Worm (Caenorhabditis elegans): ENCODE data around the gene srh-18.
A peak's percentile ranks its signal among the peaks of the same experiment; 100 is the strongest.

Gene srh-18

DNA sequence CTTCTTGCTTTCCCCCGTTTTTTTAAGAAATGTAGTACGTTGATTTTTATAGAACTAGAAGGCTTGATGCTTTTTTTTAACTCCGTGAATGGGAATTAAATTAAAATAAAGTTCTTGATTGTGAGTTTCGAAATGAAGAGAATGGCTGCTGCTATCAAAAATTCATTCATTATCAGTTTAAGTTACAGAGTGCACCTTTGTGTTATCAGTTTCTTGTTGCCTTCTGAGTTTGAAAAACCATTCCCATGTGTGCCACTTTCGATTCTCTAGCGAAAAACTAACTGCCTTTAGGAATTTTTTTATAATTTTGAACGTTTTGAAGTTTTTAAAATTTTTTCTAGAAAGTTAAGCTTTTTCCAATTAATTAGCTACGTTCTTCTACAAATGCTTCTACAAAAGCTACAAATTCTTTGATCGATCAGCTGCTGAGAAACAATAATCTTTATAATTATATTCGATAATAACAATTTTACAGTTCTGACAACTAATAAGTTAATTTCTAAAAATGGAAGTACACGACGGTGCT is 13.5 kb upstream of the srh-18 start, which contains the start of gene C26E1.2:
Gene C26E1.2, plus strand, starts transcription at position 476 of the 526 bp plus-strand sequence.
- TF ChIP-seq tag-97 (GFP tag; IDR thresholded peaks at IDR 0.05): no peak
- TF ChIP-seq nhr-111 (GFP tag; optimal IDR thresholded peaks at IDR 0.05): no peak
- no peak for TF ChIP-seq hlh-30 (tag; optimal IDR thresholded peaks at IDR 0.05; ENCODE audit: insufficient read depth)
- no peak for TF ChIP-seq jun-1 (tag; optimal IDR thresholded peaks at IDR 0.05)
- no peak for TF ChIP-seq lin-29 (GFP tag; IDR thresholded peaks at IDR 0.05)
- TF ChIP-seq vab-7 (GFP tag; IDR thresholded peaks at IDR 0.05): no peak
- no peak for TF ChIP-seq F44E2.7 (GFP tag; IDR thresholded peaks at IDR 0.05)
- TF ChIP-seq aha-1 (tag): no peak
- no peak for TF ChIP-seq zfp-3 (GFP tag; conservative IDR thresholded peaks at IDR 0.05)
- TF ChIP-seq mxl-2 (GFP tag; conservative IDR thresholded peaks at IDR 0.05): no peak
- no peak for TF ChIP-seq set-16 (GFP tag; IDR thresholded peaks at IDR 0.05)
- TF ChIP-seq nhr-77 (tag; optimal IDR thresholded peaks at IDR 0.05): no peak
- TF ChIP-seq unc-130 (GFP tag; optimal IDR thresholded peaks at IDR 0.05): no peak
- no peak for TF ChIP-seq Y5F2A.4 (GFP tag; optimal IDR thresholded peaks at IDR 0.05)
- TF ChIP-seq lim-7 (GFP tag; IDR thresholded peaks at IDR 0.05): no peak
- TF ChIP-seq Y48G9A.11 (GFP tag; IDR thresholded peaks at IDR 0.05): no peak
- no peak for TF ChIP-seq snpc-4 (tag; optimal IDR thresholded peaks at IDR 0.05)
- no peak for TF ChIP-seq snpc-1.2 (GFP tag; IDR thresholded peaks at IDR 0.05)
- no peak for TF ChIP-seq attf-4 (tag; optimal IDR thresholded peaks at IDR 0.05)
- TF ChIP-seq aly-2 (tag; optimal IDR thresholded peaks at IDR 0.05): no peak
- TF ChIP-seq F10B5.3 (tag; optimal IDR thresholded peaks at IDR 0.05): no peak
- no peak for TF ChIP-seq fkh-10 (GFP tag; optimal IDR thresholded peaks at IDR 0.05)
- TF ChIP-seq Y105C5A.15 (GFP tag; IDR thresholded peaks at IDR 0.05): no peak
- TF ChIP-seq ZK546.5 (tag; optimal IDR thresholded peaks at IDR 0.05): no peak
- TF ChIP-seq daf-8 (GFP tag; IDR thresholded peaks at IDR 0.05): no peak
- no peak for TF ChIP-seq dpl-1 (GFP tag; optimal IDR thresholded peaks at IDR 0.05)
- no peak for TF ChIP-seq mdl-1 (tag; optimal IDR thresholded peaks at IDR 0.05)
- TF ChIP-seq nhr-28 (tag; optimal IDR thresholded peaks at IDR 0.05): peak; percentile 75
- no peak for TF ChIP-seq nhr-76 (tag; optimal IDR thresholded peaks at IDR 0.05)
- TF ChIP-seq lin-1 (GFP tag; IDR thresholded peaks at IDR 0.05): no peak
- no peak for TF ChIP-seq rbr-2 (tag; optimal IDR thresholded peaks at IDR 0.05)
- TF ChIP-seq ceh-28 (tag; optimal IDR thresholded peaks at IDR 0.05): no peak
- no peak for TF ChIP-seq duxl-1 (tag; optimal IDR thresholded peaks at IDR 0.05; ENCODE audit: poor library complexity)
- no peak for TF ChIP-seq daf-19 (GFP tag; conservative IDR thresholded peaks at IDR 0.05)
- TF ChIP-seq egl-43 (GFP tag; IDR thresholded peaks at IDR 0.05): no peak
- no peak for TF ChIP-seq unc-39 (tag; optimal IDR thresholded peaks at IDR 0.05)
- TF ChIP-seq Y75B8A.6 (GFP tag; IDR thresholded peaks at IDR 0.05): no peak
- TF ChIP-seq pha-4 (GFP tag; IDR thresholded peaks at IDR 0.05): no peak
- no peak for TF ChIP-seq pha-4 (tag; optimal IDR thresholded peaks at IDR 0.05)
- TF ChIP-seq mes-2 (tag; optimal IDR thresholded peaks at IDR 0.05; ENCODE audit: poor library complexity, severe bottlenecking): no peak
- TF ChIP-seq pqm-1 (tag; optimal IDR thresholded peaks at IDR 0.05): peak; percentile 91
- TF ChIP-seq ztf-7 (tag; optimal IDR thresholded peaks at IDR 0.05): no peak
- TF ChIP-seq R02D3.7 (tag; optimal IDR thresholded peaks at IDR 0.05): no peak
- TF ChIP-seq dve-1 (tag; optimal IDR thresholded peaks at IDR 0.05; ENCODE audit: insufficient read depth): peak; percentile 12
- no peak for TF ChIP-seq F49E8.2 (tag; optimal IDR thresholded peaks at IDR 0.05; ENCODE audit: borderline replicate concordance)
- TF ChIP-seq lin-15B (tag; optimal IDR thresholded peaks at IDR 0.05): no peak
- TF ChIP-seq hlh-11 (tag; optimal IDR thresholded peaks at IDR 0.05): peak; percentile 45
- TF ChIP-seq daf-16 (GFP tag; optimal IDR thresholded peaks at IDR 0.05): no peak
- TF ChIP-seq daf-16 (tag; optimal IDR thresholded peaks at IDR 0.05): peak; percentile 55
- TF ChIP-seq dmd-6 (GFP tag; IDR thresholded peaks at IDR 0.05): peak; percentile 37; the same call in 1 of the 2 replicates
